Worm (Caenorhabditis elegans) whole organism, L3 larva: Measurements from ENCODE around the gene marg-1.
A peak's percentile ranks its signal among the peaks of the same experiment; 100 is the strongest.

Source experiments
- R02D3.7 ChIP-seq: fragments of 150-350 bp; optimal IDR thresholded peaks from 2 replicates; lab custom pipeline; 2014; ENCODE audit warnings: missing biosample characterization, missing genetic modification characterization
- ceh-82 ChIP-seq: fragments of 150-350 bp; optimal IDR thresholded peaks from 2 replicates; lab custom pipeline; 2014; ENCODE audit warnings: missing biosample characterization, missing genetic modification characterization
- ceh-9 ChIP-seq: sonication (generic microtip); optimal IDR thresholded peaks from 2 replicates; lab custom pipeline; 2018; ENCODE audit warnings: missing biosample characterization, missing genetic modification characterization
- elt-2 ChIP-seq: sonication (generic microtip); optimal IDR thresholded peaks from 2 replicates; lab custom pipeline; 2016; ENCODE audit warnings: missing genetic modification reagents, mild to moderate bottlenecking, missing genetic modification characterization, missing compliant biosample characterization
- lin-15B ChIP-seq: fragments of 150-350 bp; optimal IDR thresholded peaks from 2 replicates; lab custom pipeline; 2014; ENCODE audit warnings: missing biosample characterization, missing genetic modification characterization
- lin-39 ChIP-seq: fragments of 150-350 bp; optimal IDR thresholded peaks from 2 replicates; lab custom pipeline; 2018; ENCODE audit warnings: missing biosample characterization, missing genetic modification reagents, missing genetic modification characterization
- nhr-237 ChIP-seq: fragments of 150-350 bp; optimal IDR thresholded peaks from 2 replicates; lab custom pipeline; 2014; ENCODE audit warnings: missing biosample characterization, missing genetic modification characterization
- snpc-4 ChIP-seq: fragments of 150-350 bp; optimal IDR thresholded peaks from 2 replicates; lab custom pipeline; 2014; ENCODE audit warnings: missing biosample characterization, missing genetic modification characterization
- unc-39 ChIP-seq: sonication (generic microtip); optimal IDR thresholded peaks from 4 replicates; lab custom pipeline; 2017; ENCODE audit warnings: missing biosample characterization, missing genetic modification characterization

ce11 chrX:3772405-3772804 is 8.5 kb downstream of the marg-1 start, which contains the start of gene F47B7.2:
- TF ChIP-seq snpc-4 (tag; lab: Kevin White, UChicago) (no peak), unc-39 (tag; lab: Kevin White, UChicago) (no peak), nhr-237 (tag; lab: Kevin White, UChicago) (no peak), ceh-9 (tag; lab: Kevin White, UChicago) (no peak), R02D3.7 (tag; lab: Kevin White, UChicago) (no peak), elt-2 (tag; lab: Kevin White, UChicago) (peak; percentile 24), lin-15B (tag; lab: Kevin White, UChicago) (no peak), ceh-82 (tag; lab: Kevin White, UChicago) (no peak), lin-39 (no peak)
